Fruit fly (Drosophila melanogaster) whole organism, prepupa: Measurements from ENCODE around the gene ScsbetaA.

Experiments used
- CG10669 ChIP-seq: fragments of 200-800 bp; sonication (Bioruptor generic); optimal IDR thresholded peaks from 3 replicates; lab custom pipeline; 2018; ENCODE audit warnings: missing biosample characterization, mild to moderate bottlenecking, missing genetic modification characterization, moderate library complexity
- CG11762 ChIP-seq: fragments of 200-800 bp; sonication (Bioruptor generic); optimal IDR thresholded peaks from 3 replicates; lab custom pipeline; 2016; ENCODE audit warnings: missing biosample characterization, missing genetic modification characterization; ENCODE audit not compliant: insufficient read depth
- CG3032 ChIP-seq: fragments of 200-800 bp; optimal IDR thresholded peaks from 2 replicates; lab custom pipeline; 2019; ENCODE audit warnings: missing biosample characterization, mild to moderate bottlenecking, missing genetic modification characterization, moderate library complexity
- CG8319 ChIP-seq: fragments of 200-800 bp; sonication (Bioruptor generic); optimal IDR thresholded peaks from 3 replicates; lab custom pipeline; 2016; ENCODE audit warnings: missing biosample characterization, missing genetic modification characterization
- Hr39 ChIP-seq: fragments of 200-800 bp; sonication (Bioruptor generic); optimal IDR thresholded peaks from 2 replicates; lab custom pipeline; 2016; ENCODE audit warnings: missing biosample characterization, missing genetic modification characterization
- Lpt ChIP-seq: fragments of 200-800 bp; sonication (Bioruptor generic); optimal IDR thresholded peaks from 3 replicates; lab custom pipeline; 2016; ENCODE audit warnings: missing biosample characterization, missing genetic modification characterization
- eg ChIP-seq: fragments of 200-800 bp; sonication (Bioruptor generic); IDR thresholded peaks from 3 replicates; pipeline ENCODE4 v1.3.6; 2022; ENCODE audit warnings: missing biosample characterization, missing genetic modification characterization

dm6 chr3R:8984602-8985074 is 46.1 kb downstream of the ScsbetaA start, which contains the start of gene CG11970:
- TF ChIP-seq Lpt (no peak), CG11762 (GFP tag; lab: Kevin White, UChicago) (no peak), eg (GFP tag; lab: Robert Waterston, UW) (peak; percentile 53; the same call in 2 of the 3 replicates), Hr39 (peak; percentile 61), CG8319 (GFP tag; lab: Kevin White, UChicago) (peak; percentile 11), CG3032 (tag; lab: Kevin White, UChicago) (no peak), CG10669 (GFP tag; lab: Kevin White, UChicago) (no peak)
